Fruit fly (Drosophila melanogaster) whole organism, wandering third instar larva: Measurements from ENCODE around the gene CG1092.

ENCODE experiments used
- Dfd ChIP-seq: fragments of >200 bp; optimal IDR thresholded peaks from 2 replicates; lab custom pipeline; 2017; ENCODE audit warnings: missing biosample characterization, missing genetic modification characterization
- Jra ChIP-seq: sonication (Bioruptor generic); optimal IDR thresholded peaks from 2 replicates; lab custom pipeline; 2016; ENCODE audit warnings: missing biosample characterization, missing genetic modification characterization
- Mio ChIP-seq: sonication (Bioruptor generic); optimal IDR thresholded peaks from 2 replicates; lab custom pipeline; 2016; ENCODE audit warnings: missing biosample characterization, missing genetic modification characterization
- Myc ChIP-seq: fragments of >200 bp; optimal IDR thresholded peaks from 2 replicates; lab custom pipeline; 2017
- OdsH ChIP-seq: fragments of 200-800 bp; sonication (Bioruptor generic); optimal IDR thresholded peaks from 2 replicates; lab custom pipeline; 2016; ENCODE audit warnings: missing biosample characterization, mild to moderate bottlenecking, missing genetic modification characterization
- ey ChIP-seq: fragments of 200-800 bp; sonication (Bioruptor generic); optimal IDR thresholded peaks from 2 replicates; lab custom pipeline; 2016; ENCODE audit warnings: missing biosample characterization, missing genetic modification characterization
- foxo ChIP-seq, 2 experiments: fragments of 200-800 bp; sonication (Bioruptor generic); optimal IDR thresholded peaks; 2 replicates in 1 of 2; 3 replicates in 1 of 2; lab custom pipeline; 2016 to 2017; ENCODE audit warnings: missing biosample characterization in 2 of 2, missing genetic modification characterization in 2 of 2
- h ChIP-seq: fragments of 200-800 bp; sonication (Bioruptor generic); optimal IDR thresholded peaks from 3 replicates; lab custom pipeline; 2016; ENCODE audit warnings: missing biosample characterization, mild to moderate bottlenecking, missing genetic modification characterization
- rgr ChIP-seq: fragments of 200-800 bp; sonication (Bioruptor generic); optimal IDR thresholded peaks from 3 replicates; lab custom pipeline; 2016; ENCODE audit warnings: missing biosample characterization, mild to moderate bottlenecking, missing genetic modification characterization
- tai ChIP-seq: sonication (Bioruptor generic); optimal IDR thresholded peaks from 2 replicates; lab custom pipeline; 2016; ENCODE audit warnings: missing biosample characterization, missing genetic modification characterization
- woc ChIP-seq: sonication (Bioruptor generic); optimal IDR thresholded peaks from 2 replicates; lab custom pipeline; 2016; ENCODE audit warnings: missing biosample characterization, mild to moderate bottlenecking, missing genetic modification characterization

DNA sequence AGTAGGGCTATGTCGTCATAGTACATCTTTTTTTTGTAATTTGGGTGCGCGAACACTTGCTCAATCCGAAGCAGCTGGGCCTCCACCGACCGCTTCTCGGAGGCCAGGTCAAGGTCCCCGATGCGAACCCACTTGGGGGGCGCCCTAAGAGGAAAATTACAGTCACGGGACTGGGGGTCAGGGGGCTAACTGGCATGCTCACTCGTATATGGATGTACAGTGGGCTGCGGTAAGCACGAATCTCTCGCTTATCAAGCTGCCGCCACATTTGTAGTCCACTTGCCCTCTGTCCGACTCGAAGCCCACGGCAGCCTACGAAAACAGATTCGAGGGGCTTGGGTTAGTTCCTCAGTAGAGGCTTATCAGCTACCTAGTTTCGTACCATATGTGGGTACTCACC is 24.8 kb upstream of the CG1092 start:
- TF ChIP-seq tai (no peak), h (GFP tag; lab: Kevin White, UChicago) (no peak), Myc (lab: Kevin White, UChicago) (no peak), Mio (no peak), Jra (no peak), OdsH (no peak), Dfd (GFP tag; lab: Kevin White, UChicago) (no peak), rgr (GFP tag; lab: Kevin White, UChicago) (no peak), woc (GFP tag; lab: Kevin White, UChicago) (no peak), foxo (GFP tag; optimal IDR thresholded peaks at IDR 0.05; lab: Kevin White, UChicago) (no peak), ey (GFP tag; lab: Kevin White, UChicago) (no peak)
